Worm (Caenorhabditis elegans) whole organism, L3 larva: ENCODE results near the gene kmo-2.

Source experiments
- ceh-9 ChIP-seq: sonication (generic microtip); optimal IDR thresholded peaks from 2 replicates; lab custom pipeline; 2018; ENCODE audit warnings: missing biosample characterization, missing genetic modification characterization
- elt-3 ChIP-seq, 3 experiments: fragments of 150-350 bp in 1 of 3; sonication (generic microtip) in 2 of 3; optimal IDR thresholded peaks; 2 replicates in 2 of 3; 4 replicates in 1 of 3; lab custom pipeline; 2014 to 2017; ENCODE audit warnings: missing biosample characterization in 3 of 3, missing genetic modification characterization in 3 of 3
- eor-1 ChIP-seq, 2 experiments: fragments of 150-350 bp; optimal IDR thresholded peaks; 2 replicates each; lab custom pipeline; 2014 to 2018; ENCODE audit warnings: missing biosample characterization in 2 of 2, missing genetic modification characterization in 2 of 2
- fos-1 ChIP-seq: fragments of 150-350 bp; optimal IDR thresholded peaks from 2 replicates; lab custom pipeline; 2014; ENCODE audit warnings: missing biosample characterization, missing genetic modification characterization
- nhr-11 ChIP-seq: fragments of 150-350 bp; optimal IDR thresholded peaks from 2 replicates; lab custom pipeline; 2014; ENCODE audit warnings: missing biosample characterization, missing genetic modification characterization
- nhr-12 ChIP-seq: fragments of 150-350 bp; optimal IDR thresholded peaks from 2 replicates; lab custom pipeline; 2014; ENCODE audit warnings: missing biosample characterization, missing genetic modification characterization
- nhr-23 ChIP-seq: fragments of 150-350 bp; optimal IDR thresholded peaks from 2 replicates; lab custom pipeline; 2014; ENCODE audit warnings: missing biosample characterization, missing genetic modification reagents, missing genetic modification characterization
- nhr-28 ChIP-seq: fragments of 150-350 bp; optimal IDR thresholded peaks from 2 replicates; lab custom pipeline; 2014; ENCODE audit warnings: missing biosample characterization, missing genetic modification characterization
- unc-62 ChIP-seq: fragments of 150-350 bp; sonication (generic microtip); optimal IDR thresholded peaks from 4 replicates; lab custom pipeline; 2014; ENCODE audit warnings: missing biosample characterization, missing genetic modification reagents, missing genetic modification characterization
- ztf-11 ChIP-seq: fragments of 150-350 bp; optimal IDR thresholded peaks from 2 replicates; lab custom pipeline; 2014; ENCODE audit warnings: missing biosample characterization, missing genetic modification characterization

ce11 chrV:12063036-12063435 lies 5.3 kb downstream of the kmo-2 start, which contains the start of gene clh-6:
- TF ChIP-seq ztf-11 (tag; lab: Kevin White, UChicago) (no peak), fos-1 (tag; lab: Kevin White, UChicago) (no peak), eor-1 (tag; optimal IDR thresholded peaks at IDR 0.05; lab: Kevin White, UChicago) (no peak), unc-62 (no peak), nhr-12 (no peak), ceh-9 (tag; lab: Kevin White, UChicago) (no peak), elt-3 (tag; optimal IDR thresholded peaks at IDR 0.05; lab: Kevin White, UChicago) (no peak), nhr-23 (tag; lab: Kevin White, UChicago) (no peak), nhr-11 (tag; lab: Kevin White, UChicago) (no peak), nhr-28 (tag; lab: Kevin White, UChicago) (no peak)
